Worm (Caenorhabditis elegans) whole organism, L2 larva: ENCODE measurements around the gene C51E3.10.

Experiments used
- alr-1 ChIP-seq: fragments of 150-350 bp; optimal IDR thresholded peaks from 2 replicates; lab custom pipeline; 2014; ENCODE audit warnings: missing biosample characterization, missing genetic modification characterization
- lin-39 ChIP-seq: fragments of 150-350 bp; optimal IDR thresholded peaks from 2 replicates; lab custom pipeline; 2014; ENCODE audit warnings: missing biosample characterization, missing genetic modification reagents, missing genetic modification characterization
- nhr-12 ChIP-seq: fragments of 150-350 bp; optimal IDR thresholded peaks from 2 replicates; lab custom pipeline; 2014; ENCODE audit warnings: missing biosample characterization, missing genetic modification characterization
- nhr-77 ChIP-seq: fragments of 150-350 bp; optimal IDR thresholded peaks from 2 replicates; lab custom pipeline; 2014; ENCODE audit warnings: missing biosample characterization, missing genetic modification characterization

ce11 chrV:10149728-10150127 is 11.2 kb downstream of the C51E3.10 start, which contains the start of gene srsx-27:
- no peak for TF ChIP-seq alr-1
- TF ChIP-seq lin-39 (tag; lab: Kevin White, UChicago), result no peak
- no peak for TF ChIP-seq nhr-12 (tag; lab: Kevin White, UChicago)
- no peak for TF ChIP-seq nhr-77 (tag; lab: Kevin White, UChicago)
